Worm (Caenorhabditis elegans) whole organism, L3 larva: ENCODE results near the gene D1022.2.

ENCODE experiments used
- R02D3.7 ChIP-seq: fragments of 150-350 bp; optimal IDR thresholded peaks from 2 replicates; lab custom pipeline; 2014; ENCODE audit warnings: missing biosample characterization, missing genetic modification characterization
- ama-1 ChIP-seq: fragments of 150-350 bp; optimal IDR thresholded peaks from 2 replicates; lab custom pipeline; 2018
- fkh-10 ChIP-seq: sonication (generic microtip); optimal IDR thresholded peaks from 2 replicates; lab custom pipeline; 2017; ENCODE audit warnings: missing biosample characterization, missing genetic modification reagents, missing genetic modification characterization
- snpc-4 ChIP-seq: fragments of 150-350 bp; optimal IDR thresholded peaks from 2 replicates; lab custom pipeline; 2014; ENCODE audit warnings: missing biosample characterization, missing genetic modification characterization
- tbx-2 ChIP-seq: sonication (generic microtip); optimal IDR thresholded peaks from 2 replicates; lab custom pipeline; 2016; ENCODE audit warnings: mild to moderate bottlenecking, missing genetic modification characterization, missing compliant biosample characterization

DNA sequence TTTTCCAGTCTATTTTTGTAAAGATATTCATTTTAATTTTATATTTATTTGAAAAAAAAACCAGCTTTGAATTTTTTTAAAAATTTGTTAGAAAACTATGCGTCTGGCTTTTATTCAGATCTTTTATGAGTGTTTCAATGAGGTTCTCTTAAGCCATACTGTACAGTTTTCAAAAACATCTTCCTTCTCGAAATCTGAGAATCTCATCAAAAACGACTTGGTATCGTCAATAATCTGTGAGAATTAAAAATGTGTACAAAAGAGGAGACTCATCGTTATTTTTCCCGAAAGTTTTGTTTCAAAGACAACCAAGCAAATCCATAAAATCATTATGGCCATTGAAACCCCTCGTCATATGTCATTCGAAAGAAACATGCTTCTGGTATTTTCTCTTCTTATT, at the start of gene D1022.2:
- no peak for TF ChIP-seq fkh-10 (GFP tag; lab: Kevin White, UChicago)
- TF ChIP-seq R02D3.7 (tag; lab: Kevin White, UChicago) = no peak
- TF ChIP-seq tbx-2 (tag; lab: Kevin White, UChicago) = no peak
- TF ChIP-seq ama-1 (lab: Kevin White, UChicago) = no peak
- TF ChIP-seq snpc-4 (tag; lab: Kevin White, UChicago) = no peak
